Worm (Caenorhabditis elegans): ENCODE measurements around the gene F44A2.3.
A peak's percentile ranks its signal among the peaks of the same experiment; 100 is the strongest.

The F44A2.3 gene

ce11 chrV:9355371-9355770 is 50.2 kb downstream of the F44A2.3 start, which contains the start of gene ttr-40:
Gene ttr-40, minus strand, starts transcription at chrV:9355471.
- TF ChIP-seq madf-9 (GFP tag; conservative IDR thresholded peaks at IDR 0.05) = no peak
- no peak for TF ChIP-seq ceh-20 (GFP tag; IDR thresholded peaks at IDR 0.05)
- no peak for TF ChIP-seq lir-3 (tag; optimal IDR thresholded peaks at IDR 0.05)
- no peak for TF ChIP-seq nhr-6 (tag; optimal IDR thresholded peaks at IDR 0.05)
- TF ChIP-seq cey-2 (tag; optimal IDR thresholded peaks at IDR 0.05; ENCODE audit: borderline replicate concordance, insufficient read depth) = no peak
- TF ChIP-seq madf-5 (GFP tag; IDR thresholded peaks at IDR 0.05) = no peak
- no peak for TF ChIP-seq fkh-10 (GFP tag; optimal IDR thresholded peaks at IDR 0.05)
- no peak for TF ChIP-seq Y105C5A.15 (GFP tag; IDR thresholded peaks at IDR 0.05)
- no peak for TF ChIP-seq Y48G9A.11 (GFP tag; IDR thresholded peaks at IDR 0.05)
- TF ChIP-seq mdt-29 (GFP tag; IDR thresholded peaks at IDR 0.05) = no peak
- TF ChIP-seq spr-3 (GFP tag; optimal IDR thresholded peaks at IDR 0.05) = no peak
- no peak for TF ChIP-seq daf-8 (GFP tag; IDR thresholded peaks at IDR 0.05)
- no peak for TF ChIP-seq zag-1 (tag; optimal IDR thresholded peaks at IDR 0.05)
- no peak for TF ChIP-seq F49E8.2 (tag; optimal IDR thresholded peaks at IDR 0.05; ENCODE audit: borderline replicate concordance)
- no peak for TF ChIP-seq Y5F2A.4 (GFP tag; optimal IDR thresholded peaks at IDR 0.05)

DNA sequence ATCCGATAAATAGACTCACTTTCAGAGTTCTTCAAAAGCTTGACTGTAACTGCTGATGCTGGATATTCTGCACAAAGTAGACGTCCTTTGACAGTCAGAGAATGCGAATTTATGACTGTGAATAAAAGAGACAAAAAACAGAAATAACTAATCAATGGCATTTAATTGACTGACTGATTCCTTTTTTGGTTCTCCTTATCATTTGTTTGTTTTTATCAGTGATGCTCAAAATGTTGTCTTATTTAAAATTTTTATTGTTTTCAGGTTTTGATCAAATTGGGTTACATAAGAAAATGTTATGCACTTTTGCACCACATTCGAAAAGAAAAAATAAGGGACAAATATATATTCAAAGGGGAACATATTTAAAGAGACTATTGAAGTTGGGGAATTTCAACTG is 51.1 kb downstream of the F44A2.3 start, which contains the start of gene ttr-49:
Gene ttr-49, minus strand, starts transcription at position 171 of the 400 bp plus-strand sequence.
- TF ChIP-seq lin-39 (tag; optimal IDR thresholded peaks at IDR 0.05) (no peak), dmd-6 (GFP tag; IDR thresholded peaks at IDR 0.05) (0 out of 2 replicates have a peak, but pooled peaks have one; percentile 22), daf-16 (GFP tag; optimal IDR thresholded peaks at IDR 0.05) (no peak), daf-16 (tag; optimal IDR thresholded peaks at IDR 0.05) (peak; percentile 73), pqm-1 (tag; optimal IDR thresholded peaks at IDR 0.05) (peak; percentile 30), Y5F2A.4 (GFP tag; optimal IDR thresholded peaks at IDR 0.05) (no peak), dve-1 (tag; optimal IDR thresholded peaks at IDR 0.05; ENCODE audit: insufficient read depth) (peak; percentile 27), ceh-28 (tag; optimal IDR thresholded peaks at IDR 0.05) (no peak)

DNA sequence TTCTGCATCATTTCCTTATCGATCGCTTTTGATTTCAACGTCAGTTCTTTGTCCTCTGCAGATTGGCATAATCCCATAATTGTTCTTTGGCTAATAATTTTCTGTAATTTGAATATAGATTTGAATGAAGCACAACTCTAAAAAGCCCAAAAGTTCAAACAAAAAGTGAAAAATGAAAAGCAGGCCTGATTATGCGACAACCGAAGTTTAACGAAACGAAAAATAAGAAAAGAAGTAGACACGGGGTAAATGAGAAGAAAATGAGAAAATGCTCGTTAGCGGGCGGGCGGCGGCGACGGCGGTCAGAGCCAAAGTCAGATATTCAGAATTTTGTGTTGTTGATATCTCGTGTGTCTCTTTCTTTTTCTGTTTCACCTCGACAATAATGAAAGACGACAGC is 54.5 kb downstream of the F44A2.3 start, which contains the start of gene gpa-3:
Gene gpa-3, minus strand, starts transcription at position 101 of the 400 bp plus-strand sequence.
- no peak for TF ChIP-seq ceh-44 (GFP tag; IDR thresholded peaks at IDR 0.05)
- peak in 1 of 2 experiments; percentile 68 for TF ChIP-seq unc-62 (GFP tag; optimal IDR thresholded peaks at IDR 0.05 in 1 of 2)
- no peak for TF ChIP-seq unc-62 (tag; optimal IDR thresholded peaks at IDR 0.05)
